Fruit fly (Drosophila melanogaster) whole organism, embryonic: ENCODE data around the gene CG31710.

Experiments used
- Ada2b ChIP-seq: fragments of 200-800 bp; sonication (Bioruptor generic); IDR thresholded peaks from 2 replicates; pipeline ENCODE4 v1.3.6; 2022; ENCODE audit warnings: missing biosample characterization, missing genetic modification characterization
- Adf1 ChIP-seq: fragments of 200-800 bp; sonication (Bioruptor generic); IDR thresholded peaks from 2 replicates; pipeline ENCODE4 v1.3.6; 2022; ENCODE audit warnings: missing biosample characterization, missing genetic modification characterization
- CG10147 ChIP-seq: fragments of 200-800 bp; sonication (Bioruptor generic); optimal IDR thresholded peaks from 2 replicates; lab custom pipeline; 2019; ENCODE audit warnings: missing biosample characterization, mild to moderate bottlenecking, missing genetic modification characterization, moderate library complexity
- CG10979 ChIP-seq: fragments of 200-800 bp; sonication (Bioruptor generic); optimal IDR thresholded peaks from 2 replicates; lab custom pipeline; 2018; ENCODE audit warnings: missing biosample characterization, mild to moderate bottlenecking, missing genetic modification characterization, moderate library complexity
- CG1233 ChIP-seq: fragments of 200-800 bp; sonication (Bioruptor generic); optimal IDR thresholded peaks from 4 replicates; lab custom pipeline; 2018; ENCODE audit warnings: missing biosample characterization, mild to moderate bottlenecking, missing genetic modification characterization
- CG14441 ChIP-seq: fragments of 200-800 bp; sonication (Bioruptor generic); IDR thresholded peaks from 2 replicates; pipeline ENCODE4 v1.3.6; 2022; ENCODE audit warnings: missing biosample characterization, missing genetic modification characterization
- CG14860 ChIP-seq: fragments of 200-800 bp; sonication (Bioruptor generic); IDR thresholded peaks from 3 replicates; pipeline ENCODE4 v1.3.6; 2022; ENCODE audit warnings: missing biosample characterization, missing genetic modification characterization; ENCODE audit not compliant: partially characterized antibody
- CG15479 ChIP-seq: fragments of 200-800 bp; sonication (Bioruptor generic); optimal IDR thresholded peaks from 3 replicates; lab custom pipeline; 2019; ENCODE audit warnings: missing biosample characterization, mild to moderate bottlenecking, missing genetic modification characterization, moderate library complexity
- CG15514 ChIP-seq: fragments of 200-800 bp; sonication (Bioruptor generic); optimal IDR thresholded peaks from 3 replicates; lab custom pipeline; 2017; ENCODE audit warnings: missing biosample characterization, missing genetic modification characterization, mild to moderate bottlenecking, moderate library complexity, missing genetic modification reagents
- CG17385 ChIP-seq: fragments of 200-800 bp; sonication (Bioruptor generic); optimal IDR thresholded peaks from 3 replicates; lab custom pipeline; 2018; ENCODE audit warnings: missing biosample characterization, mild to moderate bottlenecking, missing genetic modification characterization
- CG18262 ChIP-seq: fragments of 200-800 bp; optimal IDR thresholded peaks from 3 replicates; lab custom pipeline; 2019; ENCODE audit warnings: missing biosample characterization, mild to moderate bottlenecking, missing genetic modification characterization, moderate library complexity
- CG18764 ChIP-seq: fragments of 200-800 bp; sonication (Bioruptor generic); optimal IDR thresholded peaks from 3 replicates; lab custom pipeline; 2016; ENCODE audit warnings: missing biosample characterization, missing genetic modification characterization
- CG2712 ChIP-seq: fragments of 200-800 bp; optimal IDR thresholded peaks from 3 replicates; lab custom pipeline; 2019; ENCODE audit warnings: missing biosample characterization, mild to moderate bottlenecking, missing genetic modification characterization, moderate library complexity
- CG2875 ChIP-seq: fragments of 200-800 bp; sonication (Bioruptor generic); optimal IDR thresholded peaks from 2 replicates; lab custom pipeline; 2017; ENCODE audit warnings: missing biosample characterization, mild to moderate bottlenecking, missing genetic modification characterization, missing genetic modification reagents
- CG31441 ChIP-seq: fragments of 200-800 bp; sonication (Bioruptor generic); IDR thresholded peaks from 2 replicates; pipeline ENCODE4 v1.3.6; 2022; ENCODE audit warnings: missing biosample characterization, missing genetic modification characterization
- CG32772 ChIP-seq: fragments of 200-800 bp; sonication (Bioruptor generic); IDR thresholded peaks from 2 replicates; pipeline ENCODE4 v1.3.6; 2022; ENCODE audit warnings: missing biosample characterization, missing genetic modification characterization
- CG3281 ChIP-seq: fragments of 200-800 bp; sonication (Bioruptor generic); optimal IDR thresholded peaks from 3 replicates; lab custom pipeline; 2017; ENCODE audit warnings: missing biosample characterization, mild to moderate bottlenecking, missing genetic modification characterization
- CG4282 ChIP-seq: fragments of 200-800 bp; sonication (Bioruptor generic); optimal IDR thresholded peaks from 2 replicates; lab custom pipeline; 2016; ENCODE audit warnings: missing biosample characterization, missing genetic modification characterization
- CG4730 ChIP-seq: fragments of 200-800 bp; sonication (Bioruptor generic); IDR thresholded peaks from 2 replicates; pipeline ENCODE4 v1.3.6; 2022; ENCODE audit warnings: missing biosample characterization, missing genetic modification characterization
- CG6791 ChIP-seq: fragments of 200-800 bp; sonication (Bioruptor generic); IDR thresholded peaks from 3 replicates; pipeline ENCODE4 v1.3.6; 2022; ENCODE audit warnings: missing biosample characterization, missing genetic modification characterization; ENCODE audit not compliant: partially characterized antibody
- CG9932 ChIP-seq: fragments of 200-800 bp; sonication (Bioruptor generic); IDR thresholded peaks from 2 replicates; pipeline ENCODE4 v1.3.6; 2022; ENCODE audit warnings: missing biosample characterization, missing genetic modification characterization
- CHES-1-like ChIP-seq: fragments of 200-800 bp; sonication (Bioruptor generic); optimal IDR thresholded peaks from 2 replicates; lab custom pipeline; 2016; ENCODE audit warnings: missing biosample characterization, missing genetic modification characterization
- H15 ChIP-seq: fragments of 200-800 bp; sonication (Bioruptor generic); IDR thresholded peaks from 3 replicates; pipeline ENCODE4 v1.3.6; 2022; ENCODE audit warnings: missing biosample characterization, missing genetic modification characterization
- HmgZ ChIP-seq: fragments of 200-800 bp; sonication (Bioruptor generic); optimal IDR thresholded peaks from 2 replicates; lab custom pipeline; 2018; ENCODE audit warnings: missing biosample characterization, mild to moderate bottlenecking, missing genetic modification characterization
- Hr39 ChIP-seq: fragments of >200 bp; optimal IDR thresholded peaks from 2 replicates; lab custom pipeline; 2017
- Lim3 ChIP-seq: fragments of 200-800 bp; sonication (Bioruptor generic); IDR thresholded peaks from 2 replicates; pipeline ENCODE4 v1.3.6; 2022; ENCODE audit warnings: missing biosample characterization, missing genetic modification characterization
- MTF-1 ChIP-seq: fragments of 200-800 bp; sonication (Bioruptor generic); optimal IDR thresholded peaks from 2 replicates; lab custom pipeline; 2018; ENCODE audit warnings: missing biosample characterization, mild to moderate bottlenecking, missing genetic modification characterization, borderline replicate concordance
- Scr ChIP-seq: fragments of 200-800 bp; sonication (Bioruptor generic); IDR thresholded peaks from 2 replicates; pipeline ENCODE4 v1.3.6; 2022; ENCODE audit warnings: missing biosample characterization, missing genetic modification characterization; ENCODE audit not compliant: partially characterized antibody
- Ssrp ChIP-seq: fragments of 200-800 bp; sonication (Bioruptor generic); optimal IDR thresholded peaks from 2 replicates; lab custom pipeline; 2018; ENCODE audit warnings: missing biosample characterization, mild to moderate bottlenecking, missing genetic modification characterization, moderate library complexity
- Vsx1 ChIP-seq: fragments of 200-800 bp; sonication (Bioruptor generic); optimal IDR thresholded peaks from 2 replicates; lab custom pipeline; 2017; ENCODE audit warnings: missing biosample characterization, mild to moderate bottlenecking, missing genetic modification characterization, missing genetic modification reagents
- ap ChIP-seq: fragments of 200-800 bp; sonication (Bioruptor generic); IDR thresholded peaks from 2 replicates; pipeline ENCODE4 v1.3.6; 2022; ENCODE audit warnings: missing biosample characterization, missing genetic modification characterization
- dan ChIP-seq: fragments of 200-800 bp; sonication (Bioruptor generic); IDR thresholded peaks from 2 replicates; pipeline ENCODE4 v1.3.6; 2022; ENCODE audit warnings: missing biosample characterization, missing genetic modification characterization
- dmrt99B ChIP-seq: fragments of 200-800 bp; sonication (Bioruptor generic); optimal IDR thresholded peaks from 2 replicates; lab custom pipeline; 2018; ENCODE audit warnings: missing biosample characterization, mild to moderate bottlenecking, missing genetic modification characterization, moderate library complexity
- dpn ChIP-seq, 2 experiments: fragments of 200-800 bp; sonication (Bioruptor generic); optimal IDR thresholded peaks; 3 replicates each; lab custom pipeline; 2016; ENCODE audit warnings: missing biosample characterization in 2 of 2, missing genetic modification characterization in 2 of 2
- emc ChIP-seq: fragments of 200-800 bp; sonication (Bioruptor generic); optimal IDR thresholded peaks from 2 replicates; lab custom pipeline; 2016; ENCODE audit warnings: missing biosample characterization, missing genetic modification characterization
- esg ChIP-seq: fragments of 200-800 bp; sonication (Bioruptor generic); conservative IDR thresholded peaks from 2 replicates; pipeline ENCODE4 v1.3.6; 2022; ENCODE audit warnings: missing biosample characterization, missing genetic modification characterization
- h ChIP-seq: fragments of >200 bp; optimal IDR thresholded peaks from 2 replicates; lab custom pipeline; 2017
- jigr1 ChIP-seq: fragments of 200-800 bp; sonication (Bioruptor generic); IDR thresholded peaks from 3 replicates; pipeline ENCODE4 v1.3.6; 2022; ENCODE audit warnings: missing biosample characterization, missing genetic modification characterization
- odd ChIP-seq: fragments of 200-800 bp; sonication (Bioruptor generic); optimal IDR thresholded peaks from 2 replicates; lab custom pipeline; 2017; ENCODE audit warnings: missing biosample characterization, mild to moderate bottlenecking, missing genetic modification characterization
- peb ChIP-seq: fragments of 200-800 bp; sonication (Bioruptor generic); IDR thresholded peaks from 2 replicates; pipeline ENCODE4 v1.3.6; 2022; ENCODE audit warnings: missing biosample characterization, missing genetic modification characterization
- prd ChIP-seq, 3 experiments: fragments of >200 bp in 2 of 3; fragments of 200-800 bp in 1 of 3; sonication (Bioruptor generic) in 1 of 3; optimal IDR thresholded peaks in 2 of 3; IDR thresholded peaks in 1 of 3; 2 replicates in 2 of 3; 3 replicates in 1 of 3; pipeline versions ENCODE4 v1.3.6 to Lab custom; 2017 to 2022; ENCODE audit warnings: missing biosample characterization in 1 of 3, missing genetic modification characterization in 1 of 3
- ranshi ChIP-seq: fragments of 200-800 bp; sonication (Bioruptor generic); IDR thresholded peaks from 2 replicates; pipeline ENCODE4 v1.3.6; 2022; ENCODE audit warnings: missing biosample characterization, missing genetic modification characterization
- sd ChIP-seq: fragments of 200-800 bp; sonication (Bioruptor generic); optimal IDR thresholded peaks from 3 replicates; lab custom pipeline; 2018; ENCODE audit warnings: missing biosample characterization, mild to moderate bottlenecking, missing genetic modification characterization, moderate library complexity
- shn ChIP-seq: fragments of 200-800 bp; sonication (Bioruptor generic); optimal IDR thresholded peaks from 3 replicates; lab custom pipeline; 2016; ENCODE audit warnings: missing biosample characterization, missing genetic modification characterization
- sim ChIP-seq: fragments of 200-800 bp; sonication (Bioruptor generic); IDR thresholded peaks from 2 replicates; pipeline ENCODE4 v1.3.6; 2022; ENCODE audit warnings: missing biosample characterization, missing genetic modification characterization
- slbo ChIP-seq: fragments of 200-800 bp; sonication (Bioruptor generic); IDR thresholded peaks from 2 replicates; pipeline ENCODE4 v1.3.6; 2022; ENCODE audit warnings: missing biosample characterization, missing genetic modification characterization
- sna ChIP-seq: fragments of 200-800 bp; sonication (Bioruptor generic); IDR thresholded peaks from 2 replicates; pipeline ENCODE4 v1.3.6; 2022; ENCODE audit warnings: missing biosample characterization, missing genetic modification characterization; ENCODE audit not compliant: partially characterized antibody
- tin ChIP-seq: fragments of 200-800 bp; sonication (Bioruptor generic); optimal IDR thresholded peaks from 3 replicates; lab custom pipeline; 2016; ENCODE audit warnings: missing biosample characterization, missing genetic modification characterization
- wdn ChIP-seq: fragments of 200-800 bp; sonication (Bioruptor generic); IDR thresholded peaks from 2 replicates; pipeline ENCODE4 v1.3.6; 2022; ENCODE audit warnings: missing biosample characterization, missing genetic modification characterization
- wek ChIP-seq: fragments of 200-800 bp; sonication (Bioruptor generic); optimal IDR thresholded peaks from 3 replicates; lab custom pipeline; 2018; ENCODE audit warnings: missing biosample characterization, mild to moderate bottlenecking, missing genetic modification characterization, moderate library complexity

CG31710 gene

dm6 chr2L:9698923-9699493 lies 6.7 kb downstream of the CG31710 start, which contains the start of gene Pka-C1 (continued):
- TF ChIP-seq CG15479 (GFP tag; lab: Kevin White, UChicago) (no peak), Ada2b (no peak), peb (GFP tag; lab: Robert Waterston, UW) (no peak), Vsx1 (GFP tag; lab: Kevin White, UChicago) (no peak), CG2875 (GFP tag; lab: Kevin White, UChicago) (no peak), MTF-1 (GFP tag; lab: Kevin White, UChicago) (peak; percentile 40), wek (GFP tag; lab: Kevin White, UChicago) (no peak), CG4282 (GFP tag; lab: Kevin White, UChicago) (peak; percentile 64), CG10979 (no peak), emc (GFP tag; lab: Kevin White, UChicago) (no peak), prd (optimal IDR thresholded peaks at IDR 0.05; lab: Kevin White, UChicago) (no peak), prd (GFP tag; IDR thresholded peaks at IDR 0.05; lab: Robert Waterston, UW) (peak; percentile 62), odd (GFP tag; lab: Kevin White, UChicago) (peak; percentile 35), CG9932 (peak; percentile 58; the same call in 1 of the 2 replicates), dmrt99B (tag; lab: Kevin White, UChicago) (peak; percentile 30), CG10147 (GFP tag; lab: Kevin White, UChicago) (peak; percentile 46), CG14441 (GFP tag; lab: Robert Waterston, UW) (0 out of 2 replicates have a peak, but pooled peaks have one; percentile 23), shn (GFP tag; lab: Kevin White, UChicago) (no peak), CG17385 (GFP tag; lab: Kevin White, UChicago) (peak; percentile 25), CHES-1-like (GFP tag; lab: Kevin White, UChicago) (peak; percentile 18), dpn (GFP tag; optimal IDR thresholded peaks at IDR 0.05; lab: Kevin White, UChicago) (peak in 1 of 2 experiments; percentile 4), CG2712 (tag; lab: Kevin White, UChicago) (peak; percentile 48), ranshi (GFP tag; lab: Robert Waterston, UW) (peak; percentile 57; the same call in 1 of the 2 replicates), h (lab: Kevin White, UChicago) (no peak), CG18262 (tag; lab: Kevin White, UChicago) (no peak), CG4730 (GFP tag; lab: Robert Waterston, UW) (no peak), jigr1 (GFP tag; lab: Robert Waterston, UW) (no peak), HmgZ (peak; percentile 34), Scr (GFP tag; lab: Robert Waterston, UW) (no peak), sim (GFP tag; lab: Robert Waterston, UW) (no peak), CG3281 (GFP tag; lab: Kevin White, UChicago) (peak; percentile 12), sna (GFP tag; lab: Robert Waterston, UW) (no peak), CG6791 (GFP tag; lab: Robert Waterston, UW) (peak; percentile 71), CG14860 (GFP tag; lab: Robert Waterston, UW) (no peak), CG32772 (GFP tag; lab: Robert Waterston, UW) (peak; percentile 90), CG31441 (GFP tag; lab: Robert Waterston, UW) (0 out of 2 replicates have a peak, but pooled peaks have one; percentile 27), sd (no peak), ap (GFP tag; lab: Robert Waterston, UW) (no peak), wdn (GFP tag; lab: Robert Waterston, UW) (peak; percentile 50), CG15514 (GFP tag; lab: Kevin White, UChicago) (peak; percentile 60), dan (no peak), esg (GFP tag; lab: Robert Waterston, UW) (no peak), Hr39 (lab: Kevin White, UChicago) (no peak), tin (GFP tag; lab: Kevin White, UChicago) (no peak), Lim3 (GFP tag; lab: Robert Waterston, UW) (no peak), Ssrp (tag; lab: Kevin White, UChicago) (peak; percentile 36), slbo (GFP tag; lab: Robert Waterston, UW) (peak; percentile 54), Adf1 (GFP tag; lab: Robert Waterston, UW) (peak; percentile 58), H15 (GFP tag; lab: Robert Waterston, UW) (peak; percentile 49; the same call in 1 of the 3 replicates), CG1233 (GFP tag; lab: Kevin White, UChicago) (no peak), CG18764 (GFP tag; lab: Kevin White, UChicago) (no peak)
